Worm (Caenorhabditis elegans) whole organism, L1 larva: ENCODE results near the gene W04E12.4.

Source experiments
- efl-1 ChIP-seq, 4 experiments: fragments of 150-350 bp; optimal IDR thresholded peaks in 3 of 4; peaks in 1 of 4; 1 replicate in 1 of 4; 2 replicates in 3 of 4; lab custom pipeline; 2014; ENCODE audit warnings: missing biosample characterization in 2 of 4, missing genetic modification characterization in 2 of 4, missing genetic modification reagents in 2 of 4
- mdl-1 ChIP-seq, 2 experiments: fragments of 150-350 bp; optimal IDR thresholded peaks; 2 replicates each; lab custom pipeline; 2014 to 2017; ENCODE audit warnings: missing biosample characterization in 2 of 2, missing genetic modification characterization in 2 of 2, inconsistent platforms in 1 of 2
- nhr-11 ChIP-seq: fragments of 150-350 bp; optimal IDR thresholded peaks from 2 replicates; lab custom pipeline; 2014; ENCODE audit warnings: missing biosample characterization, missing genetic modification characterization
- pag-3 ChIP-seq: sonication (generic microtip); optimal IDR thresholded peaks from 2 replicates; lab custom pipeline; 2017; ENCODE audit warnings: missing genetic modification characterization, mild to moderate bottlenecking, missing compliant biosample characterization, antibody characterized with exemption, borderline replicate concordance; ENCODE audit not compliant: insufficient read depth
- unc-86 ChIP-seq: sonication (generic microtip); optimal IDR thresholded peaks from 2 replicates; lab custom pipeline; 2016; ENCODE audit warnings: missing genetic modification characterization, missing compliant biosample characterization

- TF ChIP-seq pag-3 (tag; lab: Kevin White, UChicago): no peak
- TF ChIP-seq mdl-1 (tag; optimal IDR thresholded peaks at IDR 0.05; lab: Kevin White, UChicago): no peak
- no peak for TF ChIP-seq efl-1 (optimal IDR thresholded peaks at IDR 0.05; lab: Kevin White, UChicago)
- no peak for TF ChIP-seq efl-1 (GFP tag; optimal IDR thresholded peaks at IDR 0.05 in 1 of 2; lab: Kevin White, UChicago)
- no peak for TF ChIP-seq nhr-11 (tag; lab: Kevin White, UChicago)
- no peak for TF ChIP-seq unc-86 (tag; lab: Kevin White, UChicago)
Observed at ce11 chrV:19754331-19754730, 10.9 kb downstream of the W04E12.4 start.
